Fruit fly (Drosophila melanogaster): ENCODE measurements around the gene bwa.

DNA sequence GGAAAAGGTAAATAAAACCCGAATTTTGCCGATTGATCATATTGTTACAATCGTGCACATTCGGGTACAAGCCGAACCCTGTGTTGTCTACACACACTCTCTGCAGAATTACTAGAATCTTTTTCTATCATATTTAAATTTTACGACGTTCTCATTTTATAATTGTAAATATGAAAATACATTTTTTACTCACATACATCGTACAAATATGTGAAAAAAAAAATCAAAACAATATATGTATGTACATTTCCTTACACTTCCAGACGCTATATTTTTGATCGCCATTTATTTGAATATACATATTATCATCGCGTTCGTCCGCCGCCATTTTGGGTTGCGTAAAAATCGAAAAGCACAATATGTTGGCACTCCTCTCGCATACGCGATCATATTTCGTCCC lies 51.6 kb downstream of the bwa start:
- TF ChIP-seq CG4496 (GFP tag; IDR thresholded peaks at IDR 0.05) (no peak), Pif1B (GFP tag; optimal IDR thresholded peaks at IDR 0.05) (no peak), CG13204 (GFP tag; optimal IDR thresholded peaks at IDR 0.05) (no peak), rn (GFP tag; IDR thresholded peaks at IDR 0.05) (no peak), CG32121 (GFP tag; IDR thresholded peaks at IDR 0.05) (no peak), EcR (GFP tag; optimal IDR thresholded peaks at IDR 0.05) (no peak), CG12605 (GFP tag; IDR thresholded peaks at IDR 0.05) (no peak), CG14655 (GFP tag; optimal IDR thresholded peaks at IDR 0.05) (no peak), D1 (tag; optimal IDR thresholded peaks at IDR 0.05) (no peak), fd96Ca (GFP tag; IDR thresholded peaks at IDR 0.05) (no peak), Snoo (tag; optimal IDR thresholded peaks at IDR 0.05) (no peak), CG17806 (tag; optimal IDR thresholded peaks at IDR 0.05) (no peak), CG8301 (tag; optimal IDR thresholded peaks at IDR 0.05) (no peak), CG10348 (GFP tag; IDR thresholded peaks at IDR 0.05) (no peak)

Data from whole organism, pupa.